Worm (Caenorhabditis elegans) whole organism, L3 larva: Measurements from ENCODE around the gene egrh-1.

Source experiments
- R02D3.7 ChIP-seq: fragments of 150-350 bp; optimal IDR thresholded peaks from 2 replicates; lab custom pipeline; 2014; ENCODE audit warnings: missing biosample characterization, missing genetic modification characterization
- ZK546.5 ChIP-seq: sonication (generic microtip); optimal IDR thresholded peaks from 2 replicates; lab custom pipeline; 2017; ENCODE audit warnings: missing biosample characterization, missing genetic modification characterization
- ama-1 ChIP-seq: fragments of 150-350 bp; optimal IDR thresholded peaks from 2 replicates; lab custom pipeline; 2018
- ceh-28 ChIP-seq: fragments of 150-350 bp; optimal IDR thresholded peaks from 2 replicates; lab custom pipeline; 2014; ENCODE audit warnings: missing biosample characterization, missing genetic modification reagents, missing genetic modification characterization
- ceh-82 ChIP-seq: fragments of 150-350 bp; optimal IDR thresholded peaks from 2 replicates; lab custom pipeline; 2014; ENCODE audit warnings: missing biosample characterization, missing genetic modification characterization
- ceh-9 ChIP-seq: sonication (generic microtip); optimal IDR thresholded peaks from 2 replicates; lab custom pipeline; 2018; ENCODE audit warnings: missing biosample characterization, missing genetic modification characterization
- daf-12 ChIP-seq: fragments of 150-350 bp; optimal IDR thresholded peaks from 2 replicates; lab custom pipeline; 2014; ENCODE audit warnings: missing biosample characterization, missing genetic modification reagents, missing genetic modification characterization
- egl-27 ChIP-seq: sonication (generic microtip); optimal IDR thresholded peaks from 4 replicates; lab custom pipeline; 2017; ENCODE audit warnings: missing biosample characterization, missing genetic modification reagents, missing genetic modification characterization
- egl-5 ChIP-seq: fragments of 150-350 bp; optimal IDR thresholded peaks from 2 replicates; lab custom pipeline; 2017; ENCODE audit warnings: missing biosample characterization, missing genetic modification reagents, missing genetic modification characterization, inconsistent platforms
- elt-2 ChIP-seq: sonication (generic microtip); optimal IDR thresholded peaks from 2 replicates; lab custom pipeline; 2016; ENCODE audit warnings: missing genetic modification reagents, mild to moderate bottlenecking, missing genetic modification characterization, missing compliant biosample characterization
- elt-3 ChIP-seq, 3 experiments: fragments of 150-350 bp in 1 of 3; sonication (generic microtip) in 2 of 3; optimal IDR thresholded peaks; 2 replicates in 2 of 3; 4 replicates in 1 of 3; lab custom pipeline; 2014 to 2017; ENCODE audit warnings: missing biosample characterization in 3 of 3, missing genetic modification characterization in 3 of 3
- eor-1 ChIP-seq, 2 experiments: fragments of 150-350 bp; optimal IDR thresholded peaks; 2 replicates each; lab custom pipeline; 2014 to 2018; ENCODE audit warnings: missing biosample characterization in 2 of 2, missing genetic modification characterization in 2 of 2
- fkh-10 ChIP-seq: sonication (generic microtip); optimal IDR thresholded peaks from 2 replicates; lab custom pipeline; 2017; ENCODE audit warnings: missing biosample characterization, missing genetic modification reagents, missing genetic modification characterization
- fkh-2 ChIP-seq: fragments of 150-350 bp; optimal IDR thresholded peaks from 2 replicates; lab custom pipeline; 2014; ENCODE audit warnings: missing biosample characterization, missing genetic modification reagents, missing genetic modification characterization
- fos-1 ChIP-seq: fragments of 150-350 bp; optimal IDR thresholded peaks from 2 replicates; lab custom pipeline; 2014; ENCODE audit warnings: missing biosample characterization, missing genetic modification characterization
- hmg-11 ChIP-seq: sonication (generic microtip); optimal IDR thresholded peaks from 2 replicates; lab custom pipeline; 2016; ENCODE audit warnings: missing genetic modification characterization, missing compliant biosample characterization
- jun-1 ChIP-seq: fragments of 150-350 bp; optimal IDR thresholded peaks from 2 replicates; lab custom pipeline; 2014; ENCODE audit warnings: missing biosample characterization, missing genetic modification reagents, missing genetic modification characterization
- lin-15B ChIP-seq: fragments of 150-350 bp; optimal IDR thresholded peaks from 2 replicates; lab custom pipeline; 2014; ENCODE audit warnings: missing biosample characterization, missing genetic modification characterization
- lin-39 ChIP-seq: fragments of 150-350 bp; optimal IDR thresholded peaks from 2 replicates; lab custom pipeline; 2018; ENCODE audit warnings: missing biosample characterization, missing genetic modification reagents, missing genetic modification characterization
- lsy-12 ChIP-seq: sonication (generic microtip); optimal IDR thresholded peaks from 2 replicates; lab custom pipeline; 2016; ENCODE audit warnings: mild to moderate bottlenecking, missing genetic modification characterization, missing compliant biosample characterization
- mdl-1 ChIP-seq: fragments of 150-350 bp; optimal IDR thresholded peaks from 2 replicates; lab custom pipeline; 2014; ENCODE audit warnings: missing biosample characterization, missing genetic modification characterization
- mml-1 ChIP-seq: fragments of 150-350 bp; sonication (generic microtip); optimal IDR thresholded peaks from 3 replicates; lab custom pipeline; 2014; ENCODE audit warnings: missing biosample characterization, missing genetic modification characterization
- nfya-1 ChIP-seq: sonication (generic microtip); optimal IDR thresholded peaks from 2 replicates; lab custom pipeline; 2017; ENCODE audit warnings: missing genetic modification characterization, mild to moderate bottlenecking, missing compliant biosample characterization, antibody characterized with exemption, moderate library complexity; ENCODE audit not compliant: insufficient read depth
- nhr-11 ChIP-seq: fragments of 150-350 bp; optimal IDR thresholded peaks from 2 replicates; lab custom pipeline; 2014; ENCODE audit warnings: missing biosample characterization, missing genetic modification characterization
- nhr-12 ChIP-seq: fragments of 150-350 bp; optimal IDR thresholded peaks from 2 replicates; lab custom pipeline; 2014; ENCODE audit warnings: missing biosample characterization, missing genetic modification characterization
- nhr-23 ChIP-seq: fragments of 150-350 bp; optimal IDR thresholded peaks from 2 replicates; lab custom pipeline; 2014; ENCODE audit warnings: missing biosample characterization, missing genetic modification reagents, missing genetic modification characterization
- nhr-237 ChIP-seq: fragments of 150-350 bp; optimal IDR thresholded peaks from 2 replicates; lab custom pipeline; 2014; ENCODE audit warnings: missing biosample characterization, missing genetic modification characterization
- nhr-25 ChIP-seq: sonication (generic microtip); optimal IDR thresholded peaks from 2 replicates; lab custom pipeline; 2017; ENCODE audit warnings: missing biosample characterization, missing genetic modification characterization
- nhr-28 ChIP-seq: fragments of 150-350 bp; optimal IDR thresholded peaks from 2 replicates; lab custom pipeline; 2014; ENCODE audit warnings: missing biosample characterization, missing genetic modification characterization
- nhr-43 ChIP-seq: sonication (generic microtip); optimal IDR thresholded peaks from 2 replicates; lab custom pipeline; 2016; ENCODE audit warnings: mild to moderate bottlenecking, missing genetic modification characterization, missing compliant biosample characterization; ENCODE audit not compliant: poor library complexity, severe bottlenecking
- nhr-67 ChIP-seq: fragments of 150-350 bp; optimal IDR thresholded peaks from 2 replicates; lab custom pipeline; 2014; ENCODE audit warnings: missing biosample characterization, missing genetic modification characterization
- nhr-76 ChIP-seq: fragments of 150-350 bp; sonication (generic microtip); optimal IDR thresholded peaks from 5 replicates; lab custom pipeline; 2014; ENCODE audit warnings: missing biosample characterization, missing genetic modification characterization
- nhr-77 ChIP-seq: fragments of 150-350 bp; optimal IDR thresholded peaks from 2 replicates; lab custom pipeline; 2014; ENCODE audit warnings: missing biosample characterization, missing genetic modification characterization
- pha-4 ChIP-seq: fragments of 150-350 bp; optimal IDR thresholded peaks from 2 replicates; lab custom pipeline; 2014; ENCODE audit warnings: missing biosample characterization, missing genetic modification reagents, missing genetic modification characterization
- pqm-1 ChIP-seq: fragments of 150-350 bp; optimal IDR thresholded peaks from 2 replicates; lab custom pipeline; 2017; ENCODE audit warnings: missing biosample characterization, missing genetic modification characterization, inconsistent platforms
- skn-1 ChIP-seq: fragments of 150-350 bp; optimal IDR thresholded peaks from 2 replicates; lab custom pipeline; 2014; ENCODE audit warnings: missing biosample characterization, missing genetic modification characterization
- snpc-4 ChIP-seq: fragments of 150-350 bp; optimal IDR thresholded peaks from 2 replicates; lab custom pipeline; 2014; ENCODE audit warnings: missing biosample characterization, missing genetic modification characterization
- tbx-2 ChIP-seq: sonication (generic microtip); optimal IDR thresholded peaks from 2 replicates; lab custom pipeline; 2016; ENCODE audit warnings: mild to moderate bottlenecking, missing genetic modification characterization, missing compliant biosample characterization
- unc-39 ChIP-seq: sonication (generic microtip); optimal IDR thresholded peaks from 4 replicates; lab custom pipeline; 2017; ENCODE audit warnings: missing biosample characterization, missing genetic modification characterization
- zag-1 ChIP-seq: fragments of 150-350 bp; optimal IDR thresholded peaks from 2 replicates; lab custom pipeline; 2014; ENCODE audit warnings: missing biosample characterization, missing genetic modification characterization
- ztf-11 ChIP-seq: fragments of 150-350 bp; optimal IDR thresholded peaks from 2 replicates; lab custom pipeline; 2014; ENCODE audit warnings: missing biosample characterization, missing genetic modification characterization
- ztf-4 ChIP-seq: fragments of 150-350 bp; optimal IDR thresholded peaks from 2 replicates; lab custom pipeline; 2014; ENCODE audit warnings: missing biosample characterization, missing genetic modification characterization

Gene egrh-1

DNA sequence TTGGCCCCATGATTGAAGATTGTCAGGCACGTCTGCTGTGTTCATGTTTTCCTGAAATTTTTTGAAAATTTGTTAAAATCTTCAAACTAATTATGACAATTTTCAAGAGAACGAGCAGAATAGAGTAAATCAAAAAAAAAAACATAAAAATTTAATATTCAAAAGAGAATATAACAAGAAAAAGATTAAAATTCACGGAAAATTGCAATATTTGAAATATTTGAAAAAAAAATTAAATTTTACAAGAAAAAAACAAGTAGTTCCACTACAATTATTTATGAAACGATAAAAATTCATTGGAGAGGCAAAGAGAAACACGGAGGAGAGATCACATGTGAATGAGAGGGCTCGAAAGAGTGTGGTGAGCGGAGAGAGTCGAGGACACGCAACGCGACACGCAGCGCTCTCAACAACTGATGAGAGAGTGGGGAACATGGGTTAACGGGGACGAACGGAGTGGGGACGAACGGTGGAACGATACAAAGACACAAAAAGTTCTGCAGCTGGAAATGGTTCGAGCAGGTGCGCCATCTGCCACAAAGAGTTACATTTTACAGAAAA, 21.2 kb upstream of the egrh-1 start, which contains the start of gene mbk-1 (continued):
- no peak for TF ChIP-seq nhr-12 (tag; lab: Kevin White, UChicago)
- no peak for TF ChIP-seq daf-12 (tag; lab: Kevin White, UChicago)
- TF ChIP-seq pha-4 = peak; percentile 90
- no peak for TF ChIP-seq fos-1
- no peak for TF ChIP-seq unc-39

DNA sequence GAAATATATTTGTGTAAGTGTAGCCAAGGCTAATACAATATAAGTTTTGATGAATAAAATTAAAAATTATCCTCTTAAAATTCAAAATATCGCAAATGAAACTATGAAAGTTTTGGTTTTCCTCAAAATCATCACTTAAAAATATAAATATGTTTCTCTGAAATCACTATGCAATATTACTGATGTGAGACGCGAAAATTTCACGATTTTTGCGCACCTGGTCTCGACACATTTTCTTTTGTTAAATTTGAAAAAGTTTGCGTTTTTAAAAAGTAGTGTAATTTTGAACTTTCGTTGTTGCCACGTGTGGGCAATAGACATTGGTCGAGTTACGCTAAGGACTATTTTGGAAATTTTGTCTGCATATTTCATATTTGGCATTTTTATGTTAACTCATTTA, 17.0 kb upstream of the egrh-1 start:
- TF ChIP-seq nhr-76 (tag; lab: Kevin White, UChicago) (no peak), eor-1 (tag; optimal IDR thresholded peaks at IDR 0.05; lab: Kevin White, UChicago) (no peak), nfya-1 (no peak), ceh-28 (tag; lab: Kevin White, UChicago) (no peak), hmg-11 (tag; lab: Kevin White, UChicago) (no peak), nhr-43 (tag; lab: Kevin White, UChicago) (no peak), ceh-82 (tag; lab: Kevin White, UChicago) (no peak), nhr-77 (no peak), mml-1 (tag; lab: Kevin White, UChicago) (no peak), lsy-12 (no peak), ZK546.5 (tag; lab: Kevin White, UChicago) (no peak), fkh-2 (no peak), elt-2 (no peak), jun-1 (no peak), nhr-67 (tag; lab: Kevin White, UChicago) (no peak), nhr-23 (tag; lab: Kevin White, UChicago) (no peak), ztf-4 (tag; lab: Kevin White, UChicago) (no peak), snpc-4 (tag; lab: Kevin White, UChicago) (no peak)

DNA sequence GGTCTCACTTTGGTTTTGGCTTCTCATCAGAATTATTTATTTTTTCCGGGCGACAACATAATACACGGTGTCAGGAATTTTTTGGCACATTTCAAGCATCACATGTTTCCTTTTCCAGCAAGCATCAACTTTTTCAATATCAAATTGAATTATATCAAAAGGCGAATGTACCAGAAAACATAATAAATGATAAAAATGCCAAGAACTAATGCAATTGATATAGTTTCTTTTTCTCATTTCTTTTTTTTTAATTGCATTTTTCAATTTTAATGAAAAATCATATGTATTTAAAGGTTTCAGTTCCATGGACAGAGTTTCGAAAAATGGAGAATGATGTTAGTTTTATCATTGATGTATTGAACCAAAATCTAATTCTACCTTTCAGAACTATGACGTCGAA, 14.2 kb upstream of the egrh-1 start, which contains the start of gene dpf-2:
Gene dpf-2 (plus strand): TSS at position 301 of the 400 bp plus-strand sequence.
- TF ChIP-seq ceh-28 (tag; lab: Kevin White, UChicago) (no peak), ceh-82 (tag; lab: Kevin White, UChicago) (no peak), elt-3 (tag; optimal IDR thresholded peaks at IDR 0.05; lab: Kevin White, UChicago) (no peak), pqm-1 (no peak), nhr-43 (tag; lab: Kevin White, UChicago) (no peak), ZK546.5 (tag; lab: Kevin White, UChicago) (no peak), hmg-11 (tag; lab: Kevin White, UChicago) (no peak), lin-15B (tag; lab: Kevin White, UChicago) (no peak), mml-1 (tag; lab: Kevin White, UChicago) (no peak), pha-4 (no peak), nfya-1 (no peak), nhr-11 (tag; lab: Kevin White, UChicago) (no peak), fos-1 (no peak), nhr-28 (tag; lab: Kevin White, UChicago) (no peak), skn-1 (tag; lab: Kevin White, UChicago) (no peak), egl-5 (tag; lab: Kevin White, UChicago) (no peak), egl-27 (no peak), eor-1 (tag; optimal IDR thresholded peaks at IDR 0.05; lab: Kevin White, UChicago) (no peak), nhr-12 (tag; lab: Kevin White, UChicago) (no peak)

DNA sequence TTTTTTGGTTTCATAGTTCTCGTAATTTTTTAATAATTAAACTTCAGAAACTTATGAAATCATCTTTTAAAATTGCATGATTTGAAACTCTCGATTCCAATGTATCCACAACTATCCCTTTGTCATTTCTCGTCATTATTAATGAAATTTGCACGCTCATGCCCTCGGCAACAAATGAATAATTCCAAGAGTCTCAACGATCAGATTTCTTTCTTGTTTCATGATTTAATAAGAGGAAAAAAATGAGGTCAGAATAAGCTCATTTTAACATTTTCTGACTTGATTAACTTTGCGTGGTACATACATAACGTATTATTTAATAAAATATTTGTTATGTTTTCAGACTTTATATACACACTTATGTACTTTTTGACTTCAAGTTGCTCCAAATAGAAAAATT, 7.4 kb upstream of the egrh-1 start:
- TF ChIP-seq ceh-28 (tag; lab: Kevin White, UChicago) (no peak), fos-1 (no peak), zag-1 (tag; lab: Kevin White, UChicago) (no peak), fkh-2 (no peak), lsy-12 (no peak), ztf-11 (tag; lab: Kevin White, UChicago) (no peak), nhr-11 (tag; lab: Kevin White, UChicago) (no peak)

DNA sequence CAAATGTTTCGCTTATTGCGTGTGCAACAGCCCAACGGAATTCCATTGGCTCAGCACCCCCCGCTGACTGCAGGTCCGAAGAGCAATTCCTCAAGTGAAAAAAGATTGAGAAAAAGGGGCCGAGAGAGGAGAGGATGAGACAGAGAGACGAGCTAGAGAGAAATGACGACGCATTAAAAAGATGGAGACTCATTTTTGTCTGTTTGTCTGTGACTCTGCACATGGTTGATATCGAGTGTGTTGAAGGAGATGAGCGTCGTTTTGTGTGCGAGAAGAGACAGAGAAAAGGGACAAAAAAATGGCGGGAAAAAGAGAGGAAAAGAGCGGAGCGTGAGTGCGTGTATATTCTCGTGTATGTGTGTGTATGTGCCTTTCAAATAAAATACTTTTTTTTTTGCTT, 4.7 kb upstream of the egrh-1 start:
- TF ChIP-seq nhr-11 (tag; lab: Kevin White, UChicago) (peak; percentile 80), tbx-2 (tag; lab: Kevin White, UChicago) (peak; percentile 74), nhr-12 (tag; lab: Kevin White, UChicago) (no peak), jun-1 (peak; percentile 78), fkh-2 (no peak), R02D3.7 (tag; lab: Kevin White, UChicago) (peak; percentile 38), fkh-10 (GFP tag; lab: Kevin White, UChicago) (peak; percentile 91), unc-39 (peak; percentile 10), ztf-4 (tag; lab: Kevin White, UChicago) (no peak), ama-1 (lab: Kevin White, UChicago) (no peak), lin-39 (tag; lab: Kevin White, UChicago) (peak; percentile 57), nhr-43 (tag; lab: Kevin White, UChicago) (peak; percentile 41), lsy-12 (peak; percentile 76), nhr-28 (tag; lab: Kevin White, UChicago) (no peak), ceh-28 (tag; lab: Kevin White, UChicago) (peak; percentile 68), pqm-1 (peak; percentile 83), hmg-11 (tag; lab: Kevin White, UChicago) (peak; percentile 94), elt-3 (tag; optimal IDR thresholded peaks at IDR 0.05; lab: Kevin White, UChicago) (no peak), nhr-25 (tag; lab: Kevin White, UChicago) (peak; percentile 45), mdl-1 (tag; lab: Kevin White, UChicago) (peak; percentile 58), zag-1 (tag; lab: Kevin White, UChicago) (peak; percentile 29), snpc-4 (tag; lab: Kevin White, UChicago) (peak; percentile 58), elt-2 (peak; percentile 71), ceh-9 (tag; lab: Kevin White, UChicago) (no peak), nfya-1 (peak; percentile 93), nhr-237 (tag; lab: Kevin White, UChicago) (no peak)
